Worm (Caenorhabditis elegans) whole organism, L4/young adult: Measurements from ENCODE around the gene cnk-1.
"Not testable (repeated sequence)": the region's sequence is repeated elsewhere in the genome, so short reads cannot be mapped to it uniquely, and the experiment has no call there.

Experiments
- W03F9.2 ChIP-seq: fragments of 150-350 bp; optimal IDR thresholded peaks from 2 replicates; lab custom pipeline; 2014; ENCODE audit warnings: missing biosample characterization, missing genetic modification characterization
- dao-5 ChIP-seq: sonication (generic microtip); optimal IDR thresholded peaks from 2 replicates; lab custom pipeline; 2016; ENCODE audit warnings: missing genotype, missing genetic modification characterization, moderate library complexity, missing compliant biosample characterization
- him-1 ChIP-seq: sonication (generic microtip); optimal IDR thresholded peaks from 2 replicates; lab custom pipeline; 2016; ENCODE audit warnings: missing genotype, missing genetic modification reagents, missing genetic modification characterization, missing compliant biosample characterization

Gene cnk-1

DNA sequence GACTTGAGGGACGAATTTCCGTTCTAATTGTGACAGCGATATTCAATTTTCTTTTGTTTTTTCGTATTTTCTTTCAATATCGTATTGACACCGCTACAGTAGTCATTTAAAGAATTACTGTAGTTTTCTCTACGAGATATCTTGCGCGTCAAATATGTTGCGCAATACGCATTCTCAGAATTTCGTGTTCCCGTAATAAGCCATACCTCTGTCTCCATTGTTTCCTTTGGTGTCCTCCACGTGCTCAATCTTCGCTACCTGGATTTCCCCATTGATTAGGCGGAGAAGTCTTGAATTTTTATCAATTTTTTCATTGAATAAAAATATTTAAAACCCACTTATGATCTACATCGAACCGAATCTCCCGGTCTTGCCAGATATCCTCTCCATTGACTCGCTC is 9.8 kb upstream of the cnk-1 start:
- TF ChIP-seq him-1 (tag; lab: Kevin White, UChicago) (no peak), W03F9.2 (tag; lab: Kevin White, UChicago) (no peak), dao-5 (no peak)

ce11 chrIII:10261682-10262081 is 9.4 kb upstream of the cnk-1 start, which contains the start of gene bbs-5:
Gene bbs-5 (minus strand): TSS chrIII:10261782.
- no peak for TF ChIP-seq W03F9.2 (tag; lab: Kevin White, UChicago)
- no peak for TF ChIP-seq him-1 (tag; lab: Kevin White, UChicago)
- TF ChIP-seq dao-5 = no peak

ce11 chrIII:10266824-10267223 is 4.2 kb upstream of the cnk-1 start, which contains the start of gene inpp-4B:
Gene inpp-4B (minus strand): TSS chrIII:10266877.
- not testable (repeated sequence) for TF ChIP-seq him-1 (tag; lab: Kevin White, UChicago); W03F9.2 (tag; lab: Kevin White, UChicago); dao-5

- TF ChIP-seq dao-5 (no peak), him-1 (tag; lab: Kevin White, UChicago) (no peak), W03F9.2 (tag; lab: Kevin White, UChicago) (no peak)
Observed at ce11 chrIII:10271807-10272206, 750 bp downstream of the cnk-1 start.

ce11 chrIII:10278826-10279225 is 7.8 kb downstream of the cnk-1 start, which contains the start of gene pad-2:
Gene pad-2 (plus strand): TSS chrIII:10279126.
- no peak for TF ChIP-seq him-1 (tag; lab: Kevin White, UChicago)
- TF ChIP-seq W03F9.2 (tag; lab: Kevin White, UChicago) = no peak
- no peak for TF ChIP-seq dao-5

DNA sequence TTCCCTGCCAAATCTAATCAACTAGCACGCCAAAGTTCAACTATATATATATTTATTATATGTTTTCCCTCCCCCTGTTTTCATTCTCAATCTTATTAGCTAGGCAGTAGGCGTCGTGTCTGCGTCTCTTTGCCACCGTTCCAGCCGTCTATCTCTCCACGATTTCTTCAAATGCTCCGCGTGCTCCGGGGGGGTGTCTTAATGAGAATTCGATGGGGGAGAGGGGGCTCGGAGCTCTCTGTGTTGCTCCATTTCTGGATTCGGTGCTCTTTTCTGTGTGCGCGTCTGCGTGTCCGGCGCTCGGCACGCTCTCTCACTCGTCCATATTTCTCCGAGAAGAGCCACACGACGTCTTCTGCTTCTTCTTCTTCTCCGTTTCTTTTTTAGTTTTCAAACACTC is 13.2 kb downstream of the cnk-1 start:
- peak; percentile 78 for TF ChIP-seq him-1 (tag; lab: Kevin White, UChicago)
- TF ChIP-seq dao-5 = no peak
- no peak for TF ChIP-seq W03F9.2 (tag; lab: Kevin White, UChicago)

DNA sequence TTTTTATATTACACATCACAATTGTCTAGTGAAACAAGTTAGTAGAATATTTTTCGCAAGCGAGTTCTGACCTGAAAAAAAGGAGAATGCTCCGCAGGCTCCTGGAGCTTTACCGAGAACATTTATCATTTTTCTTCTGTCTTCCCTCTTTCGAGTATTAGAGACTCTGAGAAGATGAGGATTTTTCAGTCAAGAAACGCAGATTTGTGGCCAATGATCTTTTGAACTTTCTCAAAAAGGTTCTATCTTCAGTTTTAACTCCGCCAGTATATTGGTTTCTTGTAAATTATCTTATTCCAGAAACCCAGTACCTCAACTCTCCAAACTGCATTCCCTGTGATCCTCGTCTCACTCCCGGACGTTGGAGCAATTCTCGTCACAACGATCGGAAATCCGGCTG is 14.6 kb downstream of the cnk-1 start, which contains the start of gene K10G9.2:
TSS of gene K10G9.2 (plus strand) at position 301 of the 400 bp plus-strand sequence.
- TF ChIP-seq dao-5 = no peak
- no peak for TF ChIP-seq him-1 (tag; lab: Kevin White, UChicago)

- TF ChIP-seq W03F9.2 (tag; lab: Kevin White, UChicago) = no peak
- no peak for TF ChIP-seq dao-5
- TF ChIP-seq him-1 (tag; lab: Kevin White, UChicago) = no peak
Observed at ce11 chrIII:10289790-10290189, 18.7 kb downstream of the cnk-1 start.

- TF ChIP-seq him-1 (tag; lab: Kevin White, UChicago) = no peak
- no peak for TF ChIP-seq W03F9.2 (tag; lab: Kevin White, UChicago)
- TF ChIP-seq dao-5 = no peak
Observed at ce11 chrIII:10290541-10290940, 19.5 kb downstream of the cnk-1 start.

- no peak for TF ChIP-seq W03F9.2 (tag; lab: Kevin White, UChicago)
- no peak for TF ChIP-seq dao-5
- TF ChIP-seq him-1 (tag; lab: Kevin White, UChicago) = no peak
Observed at ce11 chrIII:10293362-10293761, 22.3 kb downstream of the cnk-1 start.

DNA sequence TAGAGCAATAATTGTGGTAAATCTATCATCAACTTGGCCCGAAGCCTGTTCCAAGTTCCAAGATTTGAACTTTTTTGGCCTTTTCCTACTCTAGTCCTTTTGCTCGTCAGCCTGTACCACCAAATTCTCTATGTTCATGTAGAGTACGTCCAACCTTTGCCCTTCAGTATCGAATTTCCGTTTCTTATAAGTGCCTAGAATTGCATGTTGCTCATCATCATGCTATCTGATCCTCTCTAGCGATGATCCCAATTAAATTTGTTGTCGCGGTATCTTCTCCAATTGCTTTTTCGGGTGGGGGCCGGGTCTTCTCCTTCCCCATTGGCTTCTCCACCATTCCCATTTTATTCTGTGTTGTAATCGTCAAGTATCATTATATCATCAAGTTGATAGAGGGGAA is 22.9 kb downstream of the cnk-1 start:
- TF ChIP-seq W03F9.2 (tag; lab: Kevin White, UChicago) (no peak), dao-5 (no peak), him-1 (tag; lab: Kevin White, UChicago) (no peak)

DNA sequence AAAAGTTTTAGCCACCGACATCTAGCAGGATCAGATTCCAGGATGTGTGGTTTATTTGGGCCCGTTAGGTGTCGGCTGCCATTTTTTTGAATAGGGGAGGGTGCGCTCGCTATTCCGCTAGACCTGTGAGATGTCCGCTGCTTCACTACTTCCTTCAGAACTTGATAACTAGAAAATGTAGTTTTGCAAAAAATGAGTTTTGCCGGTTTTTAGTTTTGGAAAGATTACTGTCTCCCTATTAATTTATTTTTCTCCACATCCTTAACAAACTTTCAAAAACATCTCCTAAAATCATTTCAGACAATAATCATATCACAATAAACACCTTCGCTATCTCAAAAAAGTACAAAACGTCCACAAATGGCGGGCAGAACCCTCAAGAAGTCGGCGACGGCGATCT is 23.8 kb downstream of the cnk-1 start, which contains the start of gene vglu-2:
TSS of gene vglu-2 (plus strand) at position 301 of the 400 bp plus-strand sequence.
- TF ChIP-seq dao-5 = no peak
- TF ChIP-seq W03F9.2 (tag; lab: Kevin White, UChicago) = no peak
- no peak for TF ChIP-seq him-1 (tag; lab: Kevin White, UChicago)

DNA sequence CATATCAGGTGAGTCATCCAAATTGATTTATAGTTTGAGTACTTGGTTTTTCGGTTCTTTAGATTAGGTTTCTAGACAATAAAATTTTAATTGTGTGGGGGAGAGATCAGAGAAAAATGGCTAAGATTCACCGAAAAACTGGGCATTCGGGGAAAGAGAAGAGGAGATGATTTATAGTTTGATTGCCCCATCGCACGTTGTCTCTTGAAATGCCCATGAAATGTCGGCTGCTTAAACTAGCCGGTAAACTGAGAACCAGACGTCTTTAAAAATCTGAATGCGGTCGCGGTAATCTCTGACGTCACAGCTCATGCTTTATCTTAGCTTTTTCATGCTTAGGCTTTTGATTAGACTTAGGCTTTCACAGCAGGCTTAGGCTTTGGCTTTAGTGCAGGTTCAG is 25.8 kb downstream of the cnk-1 start:
- TF ChIP-seq him-1 (tag; lab: Kevin White, UChicago) (no peak), W03F9.2 (tag; lab: Kevin White, UChicago) (no peak), dao-5 (no peak)

ce11 chrIII:10300078-10300477 is 29.0 kb downstream of the cnk-1 start, which contains the start of gene vglu-3:
Gene vglu-3 (plus strand): TSS chrIII:10300378.
- TF ChIP-seq dao-5 (no peak), W03F9.2 (tag; lab: Kevin White, UChicago) (no peak), him-1 (tag; lab: Kevin White, UChicago) (no peak)

ce11 chrIII:10305295-10305694 is 34.2 kb downstream of the cnk-1 start:
- TF ChIP-seq dao-5 (no peak), W03F9.2 (tag; lab: Kevin White, UChicago) (no peak), him-1 (tag; lab: Kevin White, UChicago) (no peak)
